Worm (Caenorhabditis elegans) whole organism, L2 larva: ENCODE results near the gene pes-23.
A peak's percentile ranks its signal among the peaks of the same experiment; 100 is the strongest.
"Not testable (repeated sequence)": the region's sequence is repeated elsewhere in the genome, so short reads cannot be mapped to it uniquely, and the experiment has no call there.

Experiments used
- C34F6.9 ChIP-seq: fragments of 150-350 bp; optimal IDR thresholded peaks from 2 replicates; lab custom pipeline; 2014; ENCODE audit warnings: missing biosample characterization, missing genetic modification characterization
- F13H6.1 ChIP-seq: sonication (generic microtip); optimal IDR thresholded peaks from 2 replicates; lab custom pipeline; 2016; ENCODE audit warnings: missing genetic modification characterization, missing compliant biosample characterization
- R02D3.7 ChIP-seq: fragments of 150-350 bp; optimal IDR thresholded peaks from 2 replicates; lab custom pipeline; 2014; ENCODE audit warnings: missing biosample characterization, missing genetic modification characterization
- ZK546.5 ChIP-seq: sonication (generic microtip); optimal IDR thresholded peaks from 2 replicates; lab custom pipeline; 2017; ENCODE audit warnings: missing biosample characterization, missing genetic modification characterization
- ama-1 ChIP-seq: fragments of 150-350 bp; optimal IDR thresholded peaks from 2 replicates; lab custom pipeline; 2018; ENCODE audit warnings: inconsistent platforms
- blmp-1 ChIP-seq: sonication (generic microtip); optimal IDR thresholded peaks from 2 replicates; lab custom pipeline; 2017; ENCODE audit warnings: missing genetic modification characterization, mild to moderate bottlenecking, missing compliant biosample characterization, antibody characterized with exemption, moderate library complexity; ENCODE audit not compliant: insufficient read depth
- ceh-16 ChIP-seq: fragments of 150-350 bp; optimal IDR thresholded peaks from 2 replicates; lab custom pipeline; 2014; ENCODE audit warnings: missing biosample characterization, missing genetic modification characterization
- ceh-82 ChIP-seq: fragments of 150-350 bp; optimal IDR thresholded peaks from 2 replicates; lab custom pipeline; 2014; ENCODE audit warnings: missing biosample characterization, missing genetic modification characterization
- dmd-4 ChIP-seq: sonication (generic microtip); optimal IDR thresholded peaks from 2 replicates; lab custom pipeline; 2017; ENCODE audit warnings: missing biosample characterization, missing genetic modification characterization
- egl-27 ChIP-seq: sonication (generic microtip); optimal IDR thresholded peaks from 3 replicates; lab custom pipeline; 2017; ENCODE audit warnings: missing biosample characterization, missing genetic modification reagents, missing genetic modification characterization
- fos-1 ChIP-seq: fragments of 150-350 bp; optimal IDR thresholded peaks from 2 replicates; lab custom pipeline; 2014; ENCODE audit warnings: missing biosample characterization, missing genetic modification characterization
- gmeb-1 ChIP-seq: fragments of 150-350 bp; optimal IDR thresholded peaks from 2 replicates; lab custom pipeline; 2014; ENCODE audit warnings: missing biosample characterization, missing genetic modification characterization
- lin-11 ChIP-seq: fragments of 150-350 bp; sonication (generic microtip); optimal IDR thresholded peaks from 2 replicates; lab custom pipeline; 2014; ENCODE audit warnings: missing biosample characterization, missing genetic modification characterization, inconsistent platforms, mixed read lengths
- lin-13 ChIP-seq: fragments of 150-350 bp; optimal IDR thresholded peaks from 2 replicates; lab custom pipeline; 2014; ENCODE audit warnings: missing biosample characterization, missing genetic modification reagents, missing genetic modification characterization
- lsy-2 ChIP-seq, 2 experiments: fragments of 150-350 bp in 1 of 2; sonication (generic microtip) in 1 of 2; optimal IDR thresholded peaks; 2 replicates each; lab custom pipeline; 2014 to 2017; ENCODE audit warnings: missing biosample characterization in 2 of 2, missing genetic modification characterization in 2 of 2
- mdl-1 ChIP-seq, 2 experiments: fragments of 150-350 bp in 1 of 2; sonication (generic microtip) in 1 of 2; optimal IDR thresholded peaks; 2 replicates each; lab custom pipeline; 2017; ENCODE audit warnings: missing biosample characterization in 2 of 2, missing genetic modification characterization in 2 of 2
- nhr-10 ChIP-seq: sonication (generic microtip); optimal IDR thresholded peaks from 2 replicates; lab custom pipeline; 2017; ENCODE audit warnings: missing biosample characterization, missing genetic modification characterization
- nhr-11 ChIP-seq: fragments of 150-350 bp; optimal IDR thresholded peaks from 2 replicates; lab custom pipeline; 2014; ENCODE audit warnings: missing biosample characterization, missing genetic modification characterization
- nhr-21 ChIP-seq: fragments of 150-350 bp; optimal IDR thresholded peaks from 2 replicates; lab custom pipeline; 2014; ENCODE audit warnings: missing biosample characterization, missing genetic modification characterization
- nhr-23 ChIP-seq: fragments of 150-350 bp; optimal IDR thresholded peaks from 2 replicates; lab custom pipeline; 2014; ENCODE audit warnings: missing biosample characterization, missing genetic modification reagents, missing genetic modification characterization
- nhr-237 ChIP-seq: fragments of 150-350 bp; optimal IDR thresholded peaks from 2 replicates; lab custom pipeline; 2014; ENCODE audit warnings: missing biosample characterization, missing genetic modification characterization
- nhr-6 ChIP-seq: fragments of 150-350 bp; optimal IDR thresholded peaks from 2 replicates; lab custom pipeline; 2014; ENCODE audit warnings: missing biosample characterization, missing genetic modification characterization
- sem-4 ChIP-seq: fragments of 150-350 bp; optimal IDR thresholded peaks from 2 replicates; lab custom pipeline; 2014; ENCODE audit warnings: missing biosample characterization, missing genetic modification reagents, missing genetic modification characterization
- sma-9 ChIP-seq, 2 experiments: fragments of 150-350 bp in 1 of 2; sonication (generic microtip) in 1 of 2; optimal IDR thresholded peaks; 2 replicates each; lab custom pipeline; 2014 to 2016; ENCODE audit warnings: missing genetic modification characterization in 2 of 2, mild to moderate bottlenecking in 1 of 2, missing biosample characterization in 1 of 2, missing compliant biosample characterization in 1 of 2, missing genetic modification reagents in 1 of 2, moderate library complexity in 1 of 2
- snpc-4 ChIP-seq: fragments of 150-350 bp; optimal IDR thresholded peaks from 2 replicates; lab custom pipeline; 2014; ENCODE audit warnings: missing biosample characterization, missing genetic modification characterization
- unc-39 ChIP-seq: fragments of 150-350 bp; optimal IDR thresholded peaks from 2 replicates; lab custom pipeline; 2014; ENCODE audit warnings: missing biosample characterization, missing genetic modification characterization
- unc-55 ChIP-seq: fragments of 150-350 bp; sonication (generic microtip); optimal IDR thresholded peaks from 3 replicates; lab custom pipeline; 2014; ENCODE audit warnings: missing biosample characterization, missing genetic modification reagents, missing genetic modification characterization
- unc-62 ChIP-seq: fragments of 150-350 bp; optimal IDR thresholded peaks from 2 replicates; lab custom pipeline; 2014; ENCODE audit warnings: missing biosample characterization, missing genetic modification reagents, missing genetic modification characterization
- zag-1 ChIP-seq: fragments of 150-350 bp; optimal IDR thresholded peaks from 2 replicates; lab custom pipeline; 2014; ENCODE audit warnings: missing biosample characterization, missing genetic modification characterization
- ztf-1 ChIP-seq: fragments of 200-800 bp; sonication (Bioruptor generic); conservative IDR thresholded peaks from 2 replicates; pipeline ENCODE4 v1.3.6; 2022; ENCODE audit warnings: missing genetic modification characterization, missing compliant biosample characterization
- ztf-11 ChIP-seq: sonication (generic microtip); optimal IDR thresholded peaks from 2 replicates; lab custom pipeline; 2017; ENCODE audit warnings: missing biosample characterization, missing genetic modification characterization
- ztf-4 ChIP-seq: fragments of 150-350 bp; optimal IDR thresholded peaks from 2 replicates; lab custom pipeline; 2014; ENCODE audit warnings: missing biosample characterization, missing genetic modification characterization

Gene pes-23

ce11 chrX:6881795-6882194 is 19.4 kb upstream of the pes-23 start, which contains the start of gene F41C6.6:
TSS of gene F41C6.6 (minus strand) at chrX:6881895.
- TF ChIP-seq nhr-6 (tag; lab: Kevin White, UChicago); lin-13 (GFP tag; lab: Kevin White, UChicago); F13H6.1 (tag; lab: Kevin White, UChicago): not testable (repeated sequence)

ce11 chrX:6884439-6884838 is 16.7 kb upstream of the pes-23 start:
- TF ChIP-seq egl-27 (tag; lab: Kevin White, UChicago), result no peak
- TF ChIP-seq ama-1, result no peak
- no peak for TF ChIP-seq ceh-82
- TF ChIP-seq nhr-21 (tag; lab: Kevin White, UChicago), result no peak
- TF ChIP-seq nhr-11 (tag; lab: Kevin White, UChicago), result no peak
- TF ChIP-seq nhr-6 (tag; lab: Kevin White, UChicago), result no peak
- TF ChIP-seq sem-4 (tag; lab: Kevin White, UChicago), result no peak
- TF ChIP-seq blmp-1 (tag; lab: Kevin White, UChicago), result no peak
- no peak for TF ChIP-seq mdl-1 (tag; optimal IDR thresholded peaks at IDR 0.05; lab: Kevin White, UChicago)
- TF ChIP-seq unc-55, result no peak
- TF ChIP-seq fos-1 (tag; lab: Kevin White, UChicago), result no peak
- TF ChIP-seq nhr-23 (tag; lab: Kevin White, UChicago), result no peak

- TF ChIP-seq unc-62 (GFP tag; lab: Kevin White, UChicago) (no peak), R02D3.7 (tag; lab: Kevin White, UChicago) (no peak), ztf-1 (GFP tag; lab: Robert Waterston, UW) (no peak), lsy-2 (tag; optimal IDR thresholded peaks at IDR 0.05; lab: Kevin White, UChicago) (no peak), lin-11 (tag; lab: Kevin White, UChicago) (no peak), nhr-10 (no peak), ceh-16 (tag; lab: Kevin White, UChicago) (no peak), fos-1 (tag; lab: Kevin White, UChicago) (peak; percentile 23), snpc-4 (tag; lab: Kevin White, UChicago) (no peak)
Measured at ce11 chrX:6885227-6885853, 15.8 kb upstream of the pes-23 start, which contains the start of gene F41C6.7. TSS of gene F41C6.7 (minus strand) at chrX:6885277.

ce11 chrX:6888208-6888607 is 13.0 kb upstream of the pes-23 start:
- TF ChIP-seq nhr-6 (tag; lab: Kevin White, UChicago), result no peak
- TF ChIP-seq ztf-1 (GFP tag; lab: Robert Waterston, UW), result no peak
- no peak for TF ChIP-seq unc-39 (tag; lab: Kevin White, UChicago)
- no peak for TF ChIP-seq fos-1 (tag; lab: Kevin White, UChicago)
- no peak for TF ChIP-seq gmeb-1 (tag; lab: Kevin White, UChicago)
- TF ChIP-seq ztf-4 (tag; lab: Kevin White, UChicago), result no peak
- no peak for TF ChIP-seq zag-1 (tag; lab: Kevin White, UChicago)
- no peak for TF ChIP-seq lin-11 (tag; lab: Kevin White, UChicago)
- TF ChIP-seq, all 48 proteins: peak for 0

- TF ChIP-seq nhr-237 (tag; lab: Kevin White, UChicago) (no peak), nhr-10 (no peak), unc-39 (tag; lab: Kevin White, UChicago) (no peak), mdl-1 (tag; optimal IDR thresholded peaks at IDR 0.05; lab: Kevin White, UChicago) (no peak), nhr-6 (tag; lab: Kevin White, UChicago) (no peak), C34F6.9 (tag; lab: Kevin White, UChicago) (no peak), R02D3.7 (tag; lab: Kevin White, UChicago) (no peak), nhr-21 (tag; lab: Kevin White, UChicago) (no peak), nhr-23 (tag; lab: Kevin White, UChicago) (no peak), ama-1 (no peak), ztf-11 (tag; lab: Kevin White, UChicago) (no peak), sma-9 (GFP tag; optimal IDR thresholded peaks at IDR 0.05; lab: Kevin White, UChicago) (no peak), sma-9 (tag; optimal IDR thresholded peaks at IDR 0.05; lab: Kevin White, UChicago) (no peak), unc-55 (no peak), lin-11 (tag; lab: Kevin White, UChicago) (no peak), ZK546.5 (tag; lab: Kevin White, UChicago) (no peak), dmd-4 (tag; lab: Kevin White, UChicago) (no peak), fos-1 (tag; lab: Kevin White, UChicago) (no peak)
Measured at ce11 chrX:6889374-6889773, 11.8 kb upstream of the pes-23 start, which contains the start of gene unc-6. TSS of gene unc-6 (plus strand) at chrX:6889674.
